Fruit fly (Drosophila melanogaster) whole organism, embryonic: ENCODE measurements around the gene DCTN1-p150.

Source experiments
- Blimp-1 ChIP-seq: fragments of 200-800 bp; sonication (Bioruptor generic); optimal IDR thresholded peaks from 3 replicates; lab custom pipeline; 2018; ENCODE audit warnings: missing biosample characterization, missing genetic modification characterization, mild to moderate bottlenecking, moderate library complexity, missing genetic modification reagents
- CG10543 ChIP-seq: fragments of 200-800 bp; sonication (Bioruptor generic); optimal IDR thresholded peaks from 3 replicates; lab custom pipeline; 2017; ENCODE audit warnings: missing biosample characterization, mild to moderate bottlenecking, missing genetic modification characterization, moderate library complexity
- CG11504 ChIP-seq: fragments of 200-800 bp; sonication (Bioruptor generic); optimal IDR thresholded peaks from 3 replicates; lab custom pipeline; 2019; ENCODE audit warnings: missing biosample characterization, mild to moderate bottlenecking, missing genetic modification characterization, moderate library complexity
- CG1233 ChIP-seq: fragments of 200-800 bp; sonication (Bioruptor generic); optimal IDR thresholded peaks from 4 replicates; lab custom pipeline; 2018; ENCODE audit warnings: missing biosample characterization, mild to moderate bottlenecking, missing genetic modification characterization
- CG12744 ChIP-seq: fragments of 200-800 bp; sonication (Bioruptor generic); optimal IDR thresholded peaks from 2 replicates; lab custom pipeline; 2016; ENCODE audit warnings: missing biosample characterization, missing genetic modification characterization
- CG13624 ChIP-seq: fragments of 200-800 bp; sonication (Bioruptor generic); optimal IDR thresholded peaks from 2 replicates; lab custom pipeline; 2016; ENCODE audit warnings: missing biosample characterization, missing genetic modification characterization
- CG2116 ChIP-seq: fragments of 200-800 bp; sonication (Bioruptor generic); optimal IDR thresholded peaks from 3 replicates; lab custom pipeline; 2018; ENCODE audit warnings: missing biosample characterization, mild to moderate bottlenecking, missing genetic modification characterization
- CG2120 ChIP-seq: fragments of 200-800 bp; sonication (Bioruptor generic); optimal IDR thresholded peaks from 3 replicates; lab custom pipeline; 2016; ENCODE audit warnings: missing biosample characterization, missing genetic modification characterization
- CG34422 ChIP-seq: fragments of 200-800 bp; sonication (Bioruptor generic); IDR thresholded peaks from 3 replicates; pipeline ENCODE4 v1.3.6; 2022; ENCODE audit warnings: missing biosample characterization, missing genetic modification characterization
- CG43689 ChIP-seq: fragments of 200-800 bp; sonication (Bioruptor generic); IDR thresholded peaks from 2 replicates; pipeline ENCODE4 v1.3.6; 2022; ENCODE audit warnings: missing biosample characterization, missing genetic modification characterization
- CG4617 ChIP-seq: fragments of 200-800 bp; sonication (Bioruptor generic); optimal IDR thresholded peaks from 3 replicates; lab custom pipeline; 2016; ENCODE audit warnings: missing biosample characterization, missing genetic modification characterization, borderline replicate concordance
- CG4730 ChIP-seq: fragments of 200-800 bp; sonication (Bioruptor generic); IDR thresholded peaks from 2 replicates; pipeline ENCODE4 v1.3.6; 2022; ENCODE audit warnings: missing biosample characterization, missing genetic modification characterization
- CG7357 ChIP-seq: fragments of 200-800 bp; sonication (Bioruptor generic); IDR thresholded peaks from 3 replicates; pipeline ENCODE4 v1.3.6; 2022; ENCODE audit warnings: missing biosample characterization, missing genetic modification characterization
- CG7839 ChIP-seq: fragments of 200-800 bp; sonication (Bioruptor generic); optimal IDR thresholded peaks from 3 replicates; lab custom pipeline; 2018; ENCODE audit warnings: missing biosample characterization, mild to moderate bottlenecking, missing genetic modification characterization, moderate library complexity
- CG7928 ChIP-seq: fragments of 200-800 bp; sonication (Bioruptor generic); optimal IDR thresholded peaks from 2 replicates; lab custom pipeline; 2017; ENCODE audit warnings: missing biosample characterization, mild to moderate bottlenecking, missing genetic modification characterization
- CG8089 ChIP-seq: fragments of 200-800 bp; sonication (Bioruptor generic); optimal IDR thresholded peaks from 3 replicates; lab custom pipeline; 2016; ENCODE audit warnings: missing biosample characterization, missing genetic modification characterization
- CG9437 ChIP-seq: fragments of 200-800 bp; sonication (Bioruptor generic); optimal IDR thresholded peaks from 2 replicates; lab custom pipeline; 2018; ENCODE audit warnings: missing biosample characterization, mild to moderate bottlenecking, missing genetic modification characterization
- ERR ChIP-seq: fragments of 200-800 bp; sonication (Bioruptor generic); optimal IDR thresholded peaks from 2 replicates; lab custom pipeline; 2016; ENCODE audit warnings: missing biosample characterization, missing genetic modification characterization
- Eip74EF ChIP-seq, 2 experiments: fragments of 200-800 bp in 1 of 2; fragments of >200 bp in 1 of 2; sonication (Bioruptor generic) in 1 of 2; optimal IDR thresholded peaks; 2 replicates each; lab custom pipeline; 2017 to 2019; ENCODE audit warnings: missing biosample characterization in 2 of 2, missing genetic modification characterization in 2 of 2, mild to moderate bottlenecking in 1 of 2, moderate library complexity in 1 of 2
- Fer1 ChIP-seq: fragments of 200-800 bp; sonication (Bioruptor generic); optimal IDR thresholded peaks from 2 replicates; lab custom pipeline; 2017; ENCODE audit warnings: missing biosample characterization, mild to moderate bottlenecking, missing genetic modification characterization
- Gug ChIP-seq: fragments of 200-800 bp; sonication (Bioruptor generic); IDR thresholded peaks from 4 replicates; pipeline ENCODE4 v1.3.6; 2022; ENCODE audit warnings: missing biosample characterization, missing genetic modification characterization
- HHEX ChIP-seq: fragments of 200-800 bp; sonication (Bioruptor generic); optimal IDR thresholded peaks from 3 replicates; lab custom pipeline; 2017; ENCODE audit warnings: missing biosample characterization, mild to moderate bottlenecking, missing genetic modification characterization, missing genetic modification reagents
- Lhr ChIP-seq: fragments of 200-800 bp; sonication (Bioruptor generic); optimal IDR thresholded peaks from 3 replicates; lab custom pipeline; 2017; ENCODE audit warnings: mild to moderate bottlenecking, missing biosample characterization, missing genetic modification reagents, missing genetic modification characterization
- Opbp ChIP-seq: fragments of 200-800 bp; sonication (Bioruptor generic); IDR thresholded peaks from 3 replicates; pipeline ENCODE4 v1.3.6; 2022; ENCODE audit warnings: missing biosample characterization, missing genetic modification characterization; ENCODE audit not compliant: partially characterized antibody
- Rfx ChIP-seq: fragments of 200-800 bp; sonication (Bioruptor generic); IDR thresholded peaks from 2 replicates; pipeline ENCODE4 v1.3.6; 2022; ENCODE audit warnings: missing biosample characterization, missing genetic modification characterization
- Ssrp ChIP-seq: fragments of 200-800 bp; sonication (Bioruptor generic); optimal IDR thresholded peaks from 2 replicates; lab custom pipeline; 2018; ENCODE audit warnings: missing biosample characterization, mild to moderate bottlenecking, missing genetic modification characterization, moderate library complexity
- Trl ChIP-seq, 3 experiments: fragments of >200 bp in 2 of 3; fragments of 200-800 bp in 1 of 3; sonication (Bioruptor generic) in 1 of 3; optimal IDR thresholded peaks; 2 replicates in 1 of 3; 3 replicates in 2 of 3; lab custom pipeline; 2016 to 2017; ENCODE audit warnings: missing biosample characterization in 1 of 3, missing genetic modification characterization in 1 of 3
- Xbp1 ChIP-seq: fragments of 200-800 bp; sonication (Bioruptor generic); optimal IDR thresholded peaks from 3 replicates; lab custom pipeline; 2016; ENCODE audit warnings: missing biosample characterization, mild to moderate bottlenecking, missing genetic modification characterization
- ara ChIP-seq: fragments of 200-800 bp; sonication (Bioruptor generic); IDR thresholded peaks from 2 replicates; pipeline ENCODE4 v1.3.6; 2022; ENCODE audit warnings: missing biosample characterization, missing genetic modification characterization
- bsh ChIP-seq, 2 experiments: fragments of 200-800 bp; sonication (Bioruptor generic); optimal IDR thresholded peaks; 2 replicates each; lab custom pipeline; 2017 to 2018; ENCODE audit warnings: mild to moderate bottlenecking in 2 of 2, missing biosample characterization in 2 of 2, missing genetic modification characterization in 2 of 2, moderate library complexity in 1 of 2
- btn ChIP-seq: fragments of 200-800 bp; sonication (Bioruptor generic); optimal IDR thresholded peaks from 2 replicates; lab custom pipeline; 2016; ENCODE audit warnings: missing biosample characterization, missing genetic modification characterization
- cato ChIP-seq: fragments of 200-800 bp; sonication (Bioruptor generic); optimal IDR thresholded peaks from 2 replicates; lab custom pipeline; 2016; ENCODE audit warnings: missing biosample characterization, missing genetic modification characterization, borderline replicate concordance
- crol ChIP-seq: fragments of 200-800 bp; sonication (Bioruptor generic); IDR thresholded peaks from 2 replicates; pipeline ENCODE4 v1.3.6; 2022; ENCODE audit warnings: missing biosample characterization, missing genetic modification characterization
- disco-r ChIP-seq: fragments of 200-800 bp; sonication (Bioruptor generic); optimal IDR thresholded peaks from 2 replicates; lab custom pipeline; 2016; ENCODE audit warnings: missing biosample characterization, missing genetic modification characterization
- dm ChIP-seq: fragments of 200-800 bp; sonication (Bioruptor generic); optimal IDR thresholded peaks from 3 replicates; lab custom pipeline; 2016; ENCODE audit warnings: missing biosample characterization, missing genetic modification characterization
- emc ChIP-seq: fragments of 200-800 bp; sonication (Bioruptor generic); optimal IDR thresholded peaks from 2 replicates; lab custom pipeline; 2016; ENCODE audit warnings: missing biosample characterization, missing genetic modification characterization
- ftz-f1 ChIP-seq: fragments of 200-800 bp; sonication (Bioruptor generic); optimal IDR thresholded peaks from 2 replicates; lab custom pipeline; 2016; ENCODE audit warnings: missing biosample characterization, missing genetic modification characterization
- gro ChIP-seq: fragments of 200-800 bp; sonication (Bioruptor generic); optimal IDR thresholded peaks from 2 replicates; lab custom pipeline; 2016; ENCODE audit warnings: missing biosample characterization, missing genetic modification characterization
- gsb-n ChIP-seq: fragments of 200-800 bp; sonication (Bioruptor generic); optimal IDR thresholded peaks from 3 replicates; lab custom pipeline; 2018; ENCODE audit warnings: missing biosample characterization, mild to moderate bottlenecking, missing genetic modification characterization
- inv ChIP-seq: fragments of 200-800 bp; sonication (Bioruptor generic); IDR thresholded peaks from 2 replicates; pipeline ENCODE4 v1.3.6; 2022; ENCODE audit warnings: missing biosample characterization, missing genetic modification characterization; ENCODE audit not compliant: partially characterized antibody
- jigr1 ChIP-seq: fragments of 200-800 bp; sonication (Bioruptor generic); IDR thresholded peaks from 3 replicates; pipeline ENCODE4 v1.3.6; 2022; ENCODE audit warnings: missing biosample characterization, missing genetic modification characterization
- jumu ChIP-seq: fragments of 200-800 bp; sonication (Bioruptor generic); optimal IDR thresholded peaks from 3 replicates; lab custom pipeline; 2016; ENCODE audit warnings: missing biosample characterization, missing genetic modification characterization
- nau ChIP-seq: fragments of 200-800 bp; sonication (Bioruptor generic); optimal IDR thresholded peaks from 3 replicates; lab custom pipeline; 2017; ENCODE audit warnings: missing biosample characterization, mild to moderate bottlenecking, missing genetic modification characterization, missing genetic modification reagents
- sim ChIP-seq: fragments of 200-800 bp; sonication (Bioruptor generic); IDR thresholded peaks from 2 replicates; pipeline ENCODE4 v1.3.6; 2022; ENCODE audit warnings: missing biosample characterization, missing genetic modification characterization
- sima ChIP-seq: fragments of 200-800 bp; sonication (Bioruptor generic); optimal IDR thresholded peaks from 2 replicates; lab custom pipeline; 2016; ENCODE audit warnings: missing biosample characterization, missing genetic modification characterization
- sna ChIP-seq: fragments of 200-800 bp; sonication (Bioruptor generic); IDR thresholded peaks from 2 replicates; pipeline ENCODE4 v1.3.6; 2022; ENCODE audit warnings: missing biosample characterization, missing genetic modification characterization; ENCODE audit not compliant: partially characterized antibody
- so ChIP-seq: fragments of 200-800 bp; sonication (Bioruptor generic); IDR thresholded peaks from 3 replicates; pipeline ENCODE4 v1.3.6; 2022; ENCODE audit warnings: missing biosample characterization, missing genetic modification characterization
- sqz ChIP-seq: fragments of 200-800 bp; sonication (Bioruptor generic); optimal IDR thresholded peaks from 3 replicates; lab custom pipeline; 2018; ENCODE audit warnings: missing biosample characterization, mild to moderate bottlenecking, missing genetic modification characterization
- usp ChIP-seq: fragments of >200 bp; optimal IDR thresholded peaks from 2 replicates; lab custom pipeline; 2017; ENCODE audit warnings: missing biosample characterization, missing genetic modification characterization

The DCTN1-p150 gene

DNA sequence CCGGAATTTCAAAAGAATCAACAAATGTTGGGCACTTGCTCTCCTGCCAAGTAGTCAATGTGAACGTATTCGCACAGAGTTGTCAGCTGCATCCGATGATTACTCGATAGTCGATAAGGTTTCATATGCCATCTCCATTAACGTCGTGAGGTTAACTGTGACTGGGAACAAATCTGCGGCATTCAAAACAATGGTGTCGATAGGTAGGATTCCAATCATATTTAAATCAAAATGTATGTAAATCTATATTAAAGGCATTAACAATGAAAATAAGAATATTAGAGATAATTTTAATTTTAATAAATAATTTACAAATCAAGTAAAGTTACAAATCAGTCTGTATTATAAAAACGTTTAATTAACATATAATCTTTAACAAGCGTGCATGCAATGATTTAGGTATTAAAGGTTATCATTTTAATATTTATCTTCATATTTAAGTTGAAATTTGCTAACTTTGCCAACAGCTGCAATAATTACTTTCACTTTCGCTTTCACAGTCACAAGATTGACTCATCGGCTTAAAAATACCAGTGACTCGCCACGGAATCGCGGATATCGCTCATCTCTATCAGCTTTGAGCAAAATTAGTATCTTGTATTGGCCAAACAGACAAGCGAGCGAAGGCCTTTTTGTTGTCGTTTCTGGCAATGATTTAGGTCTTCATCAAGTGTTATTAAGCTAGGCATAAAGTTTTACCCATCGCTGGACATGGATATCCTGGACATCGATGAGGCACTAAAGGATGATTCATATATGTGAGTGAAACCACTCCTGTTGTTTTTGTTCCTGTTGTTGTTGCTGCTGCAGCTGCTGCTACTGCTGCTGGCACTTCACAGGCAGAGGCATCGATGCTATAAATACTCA is 35.7 kb downstream of the DCTN1-p150 start, which contains the start of the genes Meics, Nxf3 and ssp2 (continued):
- TF ChIP-seq Ssrp (tag; lab: Kevin White, UChicago), result no peak
- peak; percentile 46 for TF ChIP-seq inv (GFP tag; lab: Robert Waterston, UW)
- peak; percentile 51 for TF ChIP-seq CG2120 (GFP tag; lab: Kevin White, UChicago)
- TF ChIP-seq HHEX (GFP tag; lab: Kevin White, UChicago), result no peak
- no peak for TF ChIP-seq gsb-n (tag; lab: Kevin White, UChicago)
- TF ChIP-seq gro, result no peak
- no peak for TF ChIP-seq CG4730 (GFP tag; lab: Robert Waterston, UW)
- no peak for TF ChIP-seq cato (GFP tag; lab: Kevin White, UChicago)
- TF ChIP-seq CG43689 (GFP tag; lab: Robert Waterston, UW), result no peak
- TF ChIP-seq CG7928, result no peak
- TF ChIP-seq CG7839 (tag; lab: Kevin White, UChicago), result no peak
- no peak for TF ChIP-seq CG12744
- TF ChIP-seq nau (GFP tag; lab: Kevin White, UChicago), result no peak
- no peak for TF ChIP-seq CG8089 (GFP tag; lab: Kevin White, UChicago)
- TF ChIP-seq Lhr (GFP tag; lab: Kevin White, UChicago), result peak; percentile 14
- no peak for TF ChIP-seq emc (GFP tag; lab: Kevin White, UChicago)
- TF ChIP-seq Rfx (GFP tag; lab: Robert Waterston, UW), result peak; percentile 71
- TF ChIP-seq Eip74EF (GFP tag; optimal IDR thresholded peaks at IDR 0.05; lab: Kevin White, UChicago), result no peak
- no peak; the same call in 2 of the 4 replicates for TF ChIP-seq Gug (GFP tag; lab: Robert Waterston, UW)
- no peak for TF ChIP-seq Fer1
- no peak for TF ChIP-seq btn (GFP tag; lab: Kevin White, UChicago)
- peak; percentile 47 for TF ChIP-seq CG9437 (GFP tag; lab: Kevin White, UChicago)
- peak; percentile 29 for TF ChIP-seq jumu (GFP tag; lab: Kevin White, UChicago)
- TF ChIP-seq ara, result no peak
- TF ChIP-seq Xbp1 (GFP tag; lab: Kevin White, UChicago), result peak; percentile 49
- no peak for TF ChIP-seq usp (GFP tag; lab: Kevin White, UChicago)
- TF ChIP-seq CG7357, result no peak
- TF ChIP-seq crol, result no peak
- TF ChIP-seq CG10543 (GFP tag; lab: Kevin White, UChicago), result peak; percentile 42
- no peak for TF ChIP-seq sqz (GFP tag; lab: Kevin White, UChicago)
- no peak for TF ChIP-seq bsh (GFP tag; optimal IDR thresholded peaks at IDR 0.05; lab: Kevin White, UChicago)
- TF ChIP-seq ftz-f1, result no peak
- TF ChIP-seq so (GFP tag; lab: Robert Waterston, UW), result no peak
- TF ChIP-seq Opbp (GFP tag; lab: Robert Waterston, UW), result peak; percentile 85
- no peak for TF ChIP-seq dm (GFP tag; lab: Kevin White, UChicago)
- TF ChIP-seq CG1233 (GFP tag; lab: Kevin White, UChicago), result peak; percentile 2
- TF ChIP-seq jigr1, result no peak
- no peak for TF ChIP-seq CG11504
- TF ChIP-seq Blimp-1, result peak; percentile 99
- no peak for TF ChIP-seq CG13624 (GFP tag; lab: Kevin White, UChicago)
- peak; percentile 57 for TF ChIP-seq CG2116 (GFP tag; lab: Kevin White, UChicago)
- TF ChIP-seq ERR (GFP tag; lab: Kevin White, UChicago), result peak; percentile 0
- no peak for TF ChIP-seq disco-r
- no peak for TF ChIP-seq sima (GFP tag; lab: Kevin White, UChicago)
- no peak for TF ChIP-seq sna (GFP tag; lab: Robert Waterston, UW)
- peak; percentile 55 for TF ChIP-seq CG4617 (GFP tag; lab: Kevin White, UChicago)
- no peak for TF ChIP-seq CG34422 (GFP tag; lab: Robert Waterston, UW)
- no peak for TF ChIP-seq Trl (optimal IDR thresholded peaks at IDR 0.05; lab: Kevin White, UChicago)
- no peak for TF ChIP-seq Trl (GFP tag; optimal IDR thresholded peaks at IDR 0.05; lab: Kevin White, UChicago)
- TF ChIP-seq sim (GFP tag; lab: Robert Waterston, UW), result no peak
